Worm (Caenorhabditis elegans): ENCODE data around the gene ulp-3.

DNA sequence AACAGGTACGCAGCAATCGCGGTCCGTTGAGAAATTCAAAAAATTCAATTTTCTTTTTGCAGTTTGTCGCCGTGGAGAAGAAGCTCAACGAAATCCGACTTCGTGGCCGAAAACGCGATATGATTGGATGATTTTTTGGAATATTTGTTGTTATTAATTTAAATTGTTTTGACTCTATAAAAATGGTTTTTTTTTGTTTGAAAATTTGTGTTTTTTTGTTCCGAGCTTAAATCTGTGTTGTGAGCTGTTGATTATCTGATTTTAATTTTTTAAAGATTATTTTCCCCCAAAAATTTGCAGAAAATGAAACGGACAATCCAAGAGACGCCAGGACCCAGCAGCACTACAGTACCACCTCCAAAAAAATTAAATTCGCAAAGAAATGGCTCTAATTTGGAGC, 3.9 kb upstream of the ulp-3 start, which contains the start of gene tdpo-1:
- no peak for TF ChIP-seq nhr-12 (tag; optimal IDR thresholded peaks at IDR 0.05)
- TF ChIP-seq egl-27 (tag; optimal IDR thresholded peaks at IDR 0.05), result no peak
- TF ChIP-seq lsy-2 (tag; optimal IDR thresholded peaks at IDR 0.05), result no peak
- TF ChIP-seq dmd-4 (tag; optimal IDR thresholded peaks at IDR 0.05), result no peak
- no peak for TF ChIP-seq snpc-4 (tag; optimal IDR thresholded peaks at IDR 0.05)
- no peak for TF ChIP-seq mab-5 (tag; optimal IDR thresholded peaks at IDR 0.05)
- no peak for TF ChIP-seq R02D3.7 (tag; optimal IDR thresholded peaks at IDR 0.05)
- no peak for TF ChIP-seq lin-13 (GFP tag; optimal IDR thresholded peaks at IDR 0.05)
- TF ChIP-seq ztf-11 (tag; optimal IDR thresholded peaks at IDR 0.05), result no peak
- TF ChIP-seq aly-2 (tag; optimal IDR thresholded peaks at IDR 0.05), result no peak
- TF ChIP-seq sma-9 (GFP tag; optimal IDR thresholded peaks at IDR 0.05), result no peak
- no peak for TF ChIP-seq sma-9 (tag; optimal IDR thresholded peaks at IDR 0.05)
- no peak for TF ChIP-seq ama-1 (optimal IDR thresholded peaks at IDR 0.05)
- no peak for TF ChIP-seq zag-1 (tag; optimal IDR thresholded peaks at IDR 0.05)

Data from whole organism, L2 larva.